Fruit fly (Drosophila melanogaster) S2 (cell line): ENCODE data around the gene CG17300.

Source experiments
- CG8478 ChIP-seq: fragments of >200 bp; optimal IDR thresholded peaks from 2 replicates; lab custom pipeline; 2018
- CTCF ChIP-seq, 2 experiments: fragments of >200 bp; optimal IDR thresholded peaks; 2 replicates each; lab custom pipeline; 2018

- TF ChIP-seq CTCF (optimal IDR thresholded peaks at IDR 0.05; lab: Kevin White, UChicago), result no peak
- TF ChIP-seq CG8478 (lab: Kevin White, UChicago), result no peak
These were observed 2.6 kb downstream of the CG17300 start for dm6 chr3L:13084477-13084876.
